Fruit fly (Drosophila melanogaster) whole organism, embryonic: Measurements from ENCODE around the gene COX7AL2.

Source experiments
- Atf3 ChIP-seq: fragments of 200-800 bp; sonication (Bioruptor generic); optimal IDR thresholded peaks from 3 replicates; lab custom pipeline; 2016; ENCODE audit warnings: missing biosample characterization, missing genetic modification characterization
- Awh ChIP-seq: fragments of 200-800 bp; sonication (Bioruptor generic); IDR thresholded peaks from 2 replicates; pipeline ENCODE4, ENCODE4 v1.3.6; 2022; ENCODE audit warnings: missing biosample characterization, missing genetic modification characterization
- BtbVII ChIP-seq: fragments of 200-800 bp; sonication (Bioruptor generic); optimal IDR thresholded peaks from 3 replicates; lab custom pipeline; 2017; ENCODE audit warnings: missing biosample characterization, mild to moderate bottlenecking, missing genetic modification characterization
- Bteb2 ChIP-seq: fragments of 200-800 bp; sonication (Bioruptor generic); optimal IDR thresholded peaks from 2 replicates; lab custom pipeline; 2016; ENCODE audit warnings: missing biosample characterization, missing genetic modification characterization
- CG1024 ChIP-seq: fragments of 200-800 bp; sonication (Bioruptor generic); IDR thresholded peaks from 2 replicates; pipeline ENCODE4 v1.3.6; 2022; ENCODE audit warnings: missing biosample characterization, missing genetic modification characterization
- CG11085 ChIP-seq: fragments of 200-800 bp; sonication (Bioruptor generic); IDR thresholded peaks from 2 replicates; pipeline ENCODE4 v1.3.6; 2022; ENCODE audit warnings: missing biosample characterization, missing genetic modification characterization
- CG11504 ChIP-seq: fragments of 200-800 bp; sonication (Bioruptor generic); optimal IDR thresholded peaks from 3 replicates; lab custom pipeline; 2019; ENCODE audit warnings: missing biosample characterization, mild to moderate bottlenecking, missing genetic modification characterization, moderate library complexity
- CG12104 ChIP-seq: fragments of 200-800 bp; sonication (Bioruptor generic); optimal IDR thresholded peaks from 3 replicates; lab custom pipeline; 2016; ENCODE audit warnings: missing biosample characterization, missing genetic modification characterization
- CG12219 ChIP-seq: fragments of 200-800 bp; sonication (Bioruptor generic); optimal IDR thresholded peaks from 3 replicates; lab custom pipeline; 2018; ENCODE audit warnings: missing biosample characterization, mild to moderate bottlenecking, missing genetic modification characterization
- CG16779 ChIP-seq: fragments of 200-800 bp; sonication (Bioruptor generic); IDR thresholded peaks from 2 replicates; pipeline ENCODE4 v1.3.6; 2022; ENCODE audit warnings: missing biosample characterization, missing genetic modification characterization
- CG17829 ChIP-seq: fragments of 200-800 bp; optimal IDR thresholded peaks from 2 replicates; lab custom pipeline; 2019; ENCODE audit warnings: missing biosample characterization, mild to moderate bottlenecking, missing genetic modification characterization, moderate library complexity
- CG1792 ChIP-seq: fragments of 200-800 bp; sonication (Bioruptor generic); optimal IDR thresholded peaks from 2 replicates; lab custom pipeline; 2016; ENCODE audit warnings: missing biosample characterization, missing genetic modification characterization
- CG18599 ChIP-seq: fragments of 200-800 bp; sonication (Bioruptor generic); optimal IDR thresholded peaks from 3 replicates; lab custom pipeline; 2017; ENCODE audit warnings: missing biosample characterization, missing genetic modification characterization, mild to moderate bottlenecking, moderate library complexity, missing genetic modification reagents
- CG30431 ChIP-seq: fragments of 200-800 bp; sonication (Bioruptor generic); optimal IDR thresholded peaks from 2 replicates; lab custom pipeline; 2017; ENCODE audit warnings: missing biosample characterization, missing genetic modification characterization
- CG31365 ChIP-seq: fragments of 200-800 bp; sonication (Bioruptor generic); optimal IDR thresholded peaks from 2 replicates; lab custom pipeline; 2018; ENCODE audit warnings: missing biosample characterization, mild to moderate bottlenecking, missing genetic modification characterization
- CG32767 ChIP-seq: fragments of 200-800 bp; sonication (Bioruptor generic); IDR thresholded peaks from 2 replicates; pipeline ENCODE4 v1.3.6; 2022; ENCODE audit warnings: missing biosample characterization, missing genetic modification characterization
- CG4282 ChIP-seq: fragments of 200-800 bp; sonication (Bioruptor generic); optimal IDR thresholded peaks from 2 replicates; lab custom pipeline; 2016; ENCODE audit warnings: missing biosample characterization, missing genetic modification characterization
- CG6175 ChIP-seq: fragments of 200-800 bp; sonication (Bioruptor generic); IDR thresholded peaks from 3 replicates; pipeline ENCODE4 v1.3.6; 2022; ENCODE audit warnings: missing biosample characterization, missing genetic modification characterization
- CG6654 ChIP-seq: fragments of 200-800 bp; sonication (Bioruptor generic); optimal IDR thresholded peaks from 2 replicates; lab custom pipeline; 2017; ENCODE audit warnings: missing biosample characterization, mild to moderate bottlenecking, missing genetic modification characterization
- CG7745 ChIP-seq: fragments of 200-800 bp; sonication (Bioruptor generic); optimal IDR thresholded peaks from 2 replicates; lab custom pipeline; 2018; ENCODE audit warnings: missing biosample characterization, mild to moderate bottlenecking, missing genetic modification characterization, moderate library complexity
- CG8281 ChIP-seq: fragments of 200-800 bp; sonication (Bioruptor generic); optimal IDR thresholded peaks from 2 replicates; lab custom pipeline; 2018; ENCODE audit warnings: missing biosample characterization, mild to moderate bottlenecking, missing genetic modification characterization, moderate library complexity
- Chrac-16 ChIP-seq: fragments of 200-800 bp; sonication (Bioruptor generic); optimal IDR thresholded peaks from 3 replicates; lab custom pipeline; 2016; ENCODE audit warnings: missing biosample characterization, missing genetic modification characterization
- CkIIα-i1 ChIP-seq: fragments of 200-800 bp; sonication (Bioruptor generic); IDR thresholded peaks from 2 replicates; pipeline ENCODE4 v1.3.6; 2022; ENCODE audit warnings: missing biosample characterization, missing genetic modification characterization
- CrebB ChIP-seq: fragments of 200-800 bp; sonication (Bioruptor generic); optimal IDR thresholded peaks from 3 replicates; lab custom pipeline; 2018; ENCODE audit warnings: missing biosample characterization, mild to moderate bottlenecking, missing genetic modification characterization
- Dek ChIP-seq: fragments of 200-800 bp; sonication (Bioruptor generic); optimal IDR thresholded peaks from 3 replicates; lab custom pipeline; 2019; ENCODE audit warnings: missing biosample characterization, mild to moderate bottlenecking, missing genetic modification characterization, moderate library complexity
- Dip3 ChIP-seq: fragments of 200-800 bp; sonication (Bioruptor generic); optimal IDR thresholded peaks from 3 replicates; lab custom pipeline; 2016; ENCODE audit warnings: missing biosample characterization, missing genetic modification characterization
- Dp ChIP-seq: fragments of 200-800 bp; sonication (Bioruptor generic); optimal IDR thresholded peaks from 2 replicates; lab custom pipeline; 2018; ENCODE audit warnings: missing biosample characterization, mild to moderate bottlenecking, missing genetic modification characterization, moderate library complexity
- Eip74EF ChIP-seq, 2 experiments: fragments of 200-800 bp in 1 of 2; fragments of >200 bp in 1 of 2; sonication (Bioruptor generic) in 1 of 2; optimal IDR thresholded peaks; 2 replicates each; lab custom pipeline; 2017 to 2019; ENCODE audit warnings: missing biosample characterization in 2 of 2, missing genetic modification characterization in 2 of 2, mild to moderate bottlenecking in 1 of 2, moderate library complexity in 1 of 2
- Hmr ChIP-seq: fragments of 200-800 bp; sonication (Bioruptor generic); optimal IDR thresholded peaks from 3 replicates; lab custom pipeline; 2017; ENCODE audit warnings: mild to moderate bottlenecking, missing biosample characterization, missing genetic modification reagents, missing genetic modification characterization
- Hmx ChIP-seq: fragments of 200-800 bp; sonication (Bioruptor generic); optimal IDR thresholded peaks from 2 replicates; lab custom pipeline; 2016; ENCODE audit warnings: missing biosample characterization, missing genetic modification characterization
- MTF-1 ChIP-seq: fragments of 200-800 bp; sonication (Bioruptor generic); optimal IDR thresholded peaks from 2 replicates; lab custom pipeline; 2018; ENCODE audit warnings: missing biosample characterization, mild to moderate bottlenecking, missing genetic modification characterization, borderline replicate concordance
- Sry-β ChIP-seq: fragments of 200-800 bp; sonication (Bioruptor generic); optimal IDR thresholded peaks from 2 replicates; lab custom pipeline; 2018; ENCODE audit warnings: missing biosample characterization, mild to moderate bottlenecking, missing genetic modification characterization, moderate library complexity
- chif ChIP-seq, 2 experiments: fragments of 200-800 bp; sonication (Bioruptor generic); optimal IDR thresholded peaks; 3 replicates each; lab custom pipeline; 2016; ENCODE audit warnings: missing biosample characterization in 2 of 2, missing genetic modification characterization in 2 of 2
- chm ChIP-seq: fragments of 200-800 bp; sonication (Bioruptor generic); IDR thresholded peaks from 2 replicates; pipeline ENCODE4 v1.3.6; 2022; ENCODE audit warnings: missing biosample characterization, missing genetic modification characterization
- disco-r ChIP-seq: fragments of 200-800 bp; sonication (Bioruptor generic); optimal IDR thresholded peaks from 2 replicates; lab custom pipeline; 2016; ENCODE audit warnings: missing biosample characterization, missing genetic modification characterization
- dpn ChIP-seq, 2 experiments: fragments of 200-800 bp; sonication (Bioruptor generic); optimal IDR thresholded peaks; 3 replicates each; lab custom pipeline; 2016; ENCODE audit warnings: missing biosample characterization in 2 of 2, missing genetic modification characterization in 2 of 2
- eyg ChIP-seq: fragments of 200-800 bp; sonication (Bioruptor generic); optimal IDR thresholded peaks from 3 replicates; lab custom pipeline; 2016; ENCODE audit warnings: missing biosample characterization, missing genetic modification characterization
- grn ChIP-seq: fragments of 200-800 bp; sonication (Bioruptor generic); optimal IDR thresholded peaks from 3 replicates; lab custom pipeline; 2017; ENCODE audit warnings: missing biosample characterization, missing genetic modification characterization
- kah ChIP-seq: fragments of 200-800 bp; sonication (Bioruptor generic); optimal IDR thresholded peaks from 2 replicates; lab custom pipeline; 2018; ENCODE audit warnings: missing biosample characterization, mild to moderate bottlenecking, missing genetic modification characterization
- lbe ChIP-seq: fragments of 200-800 bp; sonication (Bioruptor generic); optimal IDR thresholded peaks from 2 replicates; lab custom pipeline; 2016; ENCODE audit warnings: missing biosample characterization, mild to moderate bottlenecking, missing genetic modification characterization
- nau ChIP-seq: fragments of 200-800 bp; sonication (Bioruptor generic); optimal IDR thresholded peaks from 3 replicates; lab custom pipeline; 2017; ENCODE audit warnings: missing biosample characterization, mild to moderate bottlenecking, missing genetic modification characterization, missing genetic modification reagents
- nerfin-1 ChIP-seq: fragments of 200-800 bp; sonication (Bioruptor generic); optimal IDR thresholded peaks from 3 replicates; lab custom pipeline; 2019; ENCODE audit warnings: missing biosample characterization, mild to moderate bottlenecking, missing genetic modification characterization, moderate library complexity
- onecut ChIP-seq: fragments of 200-800 bp; sonication (Bioruptor generic); IDR thresholded peaks from 2 replicates; pipeline ENCODE4 v1.3.6; 2022; ENCODE audit warnings: missing biosample characterization, missing genetic modification characterization
- phol ChIP-seq: fragments of 200-800 bp; sonication (Bioruptor generic); optimal IDR thresholded peaks from 3 replicates; lab custom pipeline; 2018; ENCODE audit warnings: missing biosample characterization, mild to moderate bottlenecking, missing genetic modification characterization, moderate library complexity
- psq ChIP-seq: fragments of 200-800 bp; sonication (Bioruptor generic); optimal IDR thresholded peaks from 2 replicates; lab custom pipeline; 2017; ENCODE audit warnings: missing biosample characterization, missing genetic modification characterization
- shn ChIP-seq: fragments of 200-800 bp; sonication (Bioruptor generic); optimal IDR thresholded peaks from 3 replicates; lab custom pipeline; 2016; ENCODE audit warnings: missing biosample characterization, missing genetic modification characterization
- slbo ChIP-seq: fragments of 200-800 bp; sonication (Bioruptor generic); IDR thresholded peaks from 2 replicates; pipeline ENCODE4 v1.3.6; 2022; ENCODE audit warnings: missing biosample characterization, missing genetic modification characterization
- stc ChIP-seq: fragments of 200-800 bp; sonication (Bioruptor generic); IDR thresholded peaks from 2 replicates; pipeline ENCODE4 v1.3.6; 2022; ENCODE audit warnings: missing biosample characterization, missing genetic modification characterization

Gene COX7AL2

dm6 chr2L:2202018-2202852 is 4.5 kb upstream of the COX7AL2 start (continued):
- TF ChIP-seq dpn (GFP tag; optimal IDR thresholded peaks at IDR 0.05; lab: Kevin White, UChicago), result peak; percentile 97 to 98
- peak; percentile 93 for TF ChIP-seq BtbVII (GFP tag; lab: Kevin White, UChicago)
- peak; percentile 96 for TF ChIP-seq kah (GFP tag; lab: Kevin White, UChicago)
- TF ChIP-seq CG6654 (GFP tag; lab: Kevin White, UChicago), result peak; percentile 94
- peak; percentile 99 for TF ChIP-seq lbe (GFP tag; lab: Kevin White, UChicago)
- peak; percentile 92 for TF ChIP-seq eyg (GFP tag; lab: Kevin White, UChicago)
- peak; percentile 89 for TF ChIP-seq grn (GFP tag; lab: Kevin White, UChicago)
- peak; percentile 95 for TF ChIP-seq psq (GFP tag; lab: Kevin White, UChicago)
- TF ChIP-seq CG31365, result peak; percentile 91
- TF ChIP-seq CG11504, result peak; percentile 98
- peak; percentile 100 for TF ChIP-seq stc
- peak; percentile 89 for TF ChIP-seq CG11085 (GFP tag; lab: Robert Waterston, UW)
- TF ChIP-seq CrebB, result peak; percentile 98
- peak; percentile 97 for TF ChIP-seq CG30431 (GFP tag; lab: Kevin White, UChicago)
- TF ChIP-seq Awh (GFP tag; lab: Robert Waterston, UW), result peak; percentile 100
- peak; percentile 99 for TF ChIP-seq chm (GFP tag; lab: Robert Waterston, UW)
- TF ChIP-seq CG18599, result peak; percentile 95
- peak; percentile 93 for TF ChIP-seq Bteb2 (GFP tag; lab: Kevin White, UChicago)
- peak; percentile 95 for TF ChIP-seq shn
- peak; percentile 99 for TF ChIP-seq CG12219 (GFP tag; lab: Kevin White, UChicago)
- TF ChIP-seq CG17829 (tag; lab: Kevin White, UChicago), result peak; percentile 100
- TF ChIP-seq Eip74EF (GFP tag; optimal IDR thresholded peaks at IDR 0.05; lab: Kevin White, UChicago), result peak in 1 of 2 experiments; percentile 99
- TF ChIP-seq CG12104 (GFP tag; lab: Kevin White, UChicago), result peak; percentile 98
- peak; percentile 79 for TF ChIP-seq Sry-β (GFP tag; lab: Kevin White, UChicago)
- peak; percentile 96 for TF ChIP-seq CG1792 (GFP tag; lab: Kevin White, UChicago)
- peak; percentile 99 for TF ChIP-seq CG4282 (GFP tag; lab: Kevin White, UChicago)
- TF ChIP-seq CG1024, result peak; percentile 98
- peak; percentile 38 for TF ChIP-seq Dip3 (GFP tag; lab: Kevin White, UChicago)
- TF ChIP-seq slbo, result peak; percentile 83
- 0 out of 2 replicates have a peak, but pooled peaks have one; percentile 35 for TF ChIP-seq CG16779 (GFP tag; lab: Robert Waterston, UW)
- peak; percentile 98 for TF ChIP-seq Atf3 (GFP tag; lab: Kevin White, UChicago)
- peak; percentile 98 for TF ChIP-seq MTF-1 (GFP tag; lab: Kevin White, UChicago)
- TF ChIP-seq CG7745, result peak; percentile 98
- TF ChIP-seq CG32767, result peak; percentile 99
- peak; percentile 77 for TF ChIP-seq CG6175 (GFP tag; lab: Robert Waterston, UW)
- TF ChIP-seq Chrac-16 (GFP tag; lab: Kevin White, UChicago), result peak; percentile 99
- peak; percentile 83 for TF ChIP-seq Hmr (GFP tag; lab: Kevin White, UChicago)
- TF ChIP-seq phol, result peak; percentile 99
- peak; percentile 26 for TF ChIP-seq Dp
- TF ChIP-seq onecut (GFP tag; lab: Robert Waterston, UW), result peak; percentile 97
- peak; percentile 92 for TF ChIP-seq Dek (tag; lab: Kevin White, UChicago)
- TF ChIP-seq Hmx, result peak; percentile 73
- TF ChIP-seq chif (GFP tag; optimal IDR thresholded peaks at IDR 0.05; lab: Kevin White, UChicago), result peak; percentile 98 to 99
- peak; percentile 98 for TF ChIP-seq nerfin-1
- peak; percentile 74; the same call in 1 of the 2 replicates for TF ChIP-seq CkIIα-i1 (GFP tag; lab: Robert Waterston, UW)
- TF ChIP-seq nau (GFP tag; lab: Kevin White, UChicago), result peak; percentile 98
- TF ChIP-seq CG8281 (tag; lab: Kevin White, UChicago), result peak; percentile 93
- TF ChIP-seq disco-r (GFP tag; lab: Kevin White, UChicago), result peak; percentile 96
